Fruit fly (Drosophila melanogaster): ENCODE results near the gene Nepl11.

The Nepl11 gene

dm6 chr3R:4319507-4320138 is 25.0 kb upstream of the Nepl11 start, which contains the start of gene CG9795 (continued):
- TF ChIP-seq CG12391 (tag; optimal IDR thresholded peaks at IDR 0.05) (no peak), CG33213 (GFP tag; optimal IDR thresholded peaks at IDR 0.05) (peak; percentile 56), run (tag; optimal IDR thresholded peaks at IDR 0.05) (no peak), ash1 (GFP tag; optimal IDR thresholded peaks at IDR 0.05) (no peak), CG5180 (GFP tag; optimal IDR thresholded peaks at IDR 0.05) (no peak), vnd (GFP tag; IDR thresholded peaks at IDR 0.05; ENCODE audit: partially characterized antibody) (peak; percentile 88), dysf (GFP tag; IDR thresholded peaks at IDR 0.05) (no peak; the same call in 2 of the 3 replicates), ERR (GFP tag; optimal IDR thresholded peaks at IDR 0.05) (peak; percentile 60), Hey (tag; optimal IDR thresholded peaks at IDR 0.05) (no peak)

- peak; percentile 95 for TF ChIP-seq scrt (GFP tag; optimal IDR thresholded peaks at IDR 0.05)
- no peak for TF ChIP-seq run (tag; optimal IDR thresholded peaks at IDR 0.05)
Measured at dm6 chr3R:4318999-4319398, 24.4 kb upstream of the Nepl11 start, which contains the start of gene Syt14. TSS of gene Syt14 (minus strand) at chr3R:4319069.

- TF ChIP-seq Sry-β (GFP tag; optimal IDR thresholded peaks at IDR 0.05) (no peak), dmrt99B (tag; optimal IDR thresholded peaks at IDR 0.05) (no peak), CG2202 (tag; optimal IDR thresholded peaks at IDR 0.05) (no peak), MBD-R2 (GFP tag; IDR thresholded peaks at IDR 0.05) (peak; percentile 30; the same call in 1 of the 2 replicates), org-1 (GFP tag; optimal IDR thresholded peaks at IDR 0.05) (no peak), nerfin-2 (GFP tag; IDR thresholded peaks at IDR 0.05; ENCODE audit: partially characterized antibody) (no peak), CG1832 (GFP tag; optimal IDR thresholded peaks at IDR 0.05) (no peak), Adf1 (GFP tag; IDR thresholded peaks at IDR 0.05) (no peak), CG11456 (GFP tag; IDR thresholded peaks at IDR 0.05) (no peak), ftz-f1 (GFP tag; optimal IDR thresholded peaks at IDR 0.05) (no peak), onecut (GFP tag; IDR thresholded peaks at IDR 0.05) (peak; percentile 96), CG14965 (GFP tag; optimal IDR thresholded peaks at IDR 0.05; ENCODE audit: borderline replicate concordance) (no peak), crc (GFP tag; optimal IDR thresholded peaks at IDR 0.05) (no peak)
Measured at dm6 chr3R:4318589-4318988, 23.9 kb upstream of the Nepl11 start.

dm6 chr3R:4311067-4311723 is 16.6 kb upstream of the Nepl11 start, which contains the start of gene Suv3:
TSS of gene Suv3 (plus strand) at chr3R:4311555.
- TF ChIP-seq CG34224 (GFP tag; IDR thresholded peaks at IDR 0.05; ENCODE audit: partially characterized antibody) (peak; percentile 38; the same call in 2 of the 3 replicates), MESR4 (GFP tag; optimal IDR thresholded peaks at IDR 0.05) (peak; percentile 61), CG2120 (GFP tag; optimal IDR thresholded peaks at IDR 0.05) (peak; percentile 31), Dip3 (GFP tag; optimal IDR thresholded peaks at IDR 0.05) (no peak), Six4 (GFP tag; optimal IDR thresholded peaks at IDR 0.05) (no peak), sens (GFP tag) (peak; percentile 12), lola (GFP tag; optimal IDR thresholded peaks at IDR 0.05) (peak in 1 of 3 experiments; percentile 55), Max (GFP tag; optimal IDR thresholded peaks at IDR 0.05) (no peak), HLH54F (GFP tag; optimal IDR thresholded peaks at IDR 0.05) (no peak), pan (optimal IDR thresholded peaks at IDR 0.05) (no peak), pan (GFP tag; optimal IDR thresholded peaks at IDR 0.05 in 1 of 2, IDR thresholded peaks at IDR 0.05 in 1 of 2) (peak in 1 of 2 experiments; percentile 36), hkb (optimal IDR thresholded peaks at IDR 0.05) (no peak), hkb (GFP tag; IDR thresholded peaks at IDR 0.05) (peak; percentile 38; the same call in 1 of the 2 replicates), CG4424 (GFP tag; optimal IDR thresholded peaks at IDR 0.05) (peak; percentile 5), Dek (tag; optimal IDR thresholded peaks at IDR 0.05) (peak; percentile 2), caup (GFP tag; optimal IDR thresholded peaks at IDR 0.05; ENCODE audit: severe bottlenecking) (peak; percentile 7), CG7556 (GFP tag; optimal IDR thresholded peaks at IDR 0.05) (peak; percentile 26), CG12155 (GFP tag; optimal IDR thresholded peaks at IDR 0.05) (no peak), Hr3 (GFP tag; optimal IDR thresholded peaks at IDR 0.05) (peak; percentile 52), grau (tag; optimal IDR thresholded peaks at IDR 0.05) (peak; percentile 58), Sox100B (GFP tag; optimal IDR thresholded peaks at IDR 0.05) (peak; percentile 52), pzg (GFP tag; optimal IDR thresholded peaks at IDR 0.05) (peak; percentile 46)

Measured in whole organism, embryonic.